Fruit fly (Drosophila melanogaster): ENCODE data around the gene aph-1.

aph-1 gene

DNA sequence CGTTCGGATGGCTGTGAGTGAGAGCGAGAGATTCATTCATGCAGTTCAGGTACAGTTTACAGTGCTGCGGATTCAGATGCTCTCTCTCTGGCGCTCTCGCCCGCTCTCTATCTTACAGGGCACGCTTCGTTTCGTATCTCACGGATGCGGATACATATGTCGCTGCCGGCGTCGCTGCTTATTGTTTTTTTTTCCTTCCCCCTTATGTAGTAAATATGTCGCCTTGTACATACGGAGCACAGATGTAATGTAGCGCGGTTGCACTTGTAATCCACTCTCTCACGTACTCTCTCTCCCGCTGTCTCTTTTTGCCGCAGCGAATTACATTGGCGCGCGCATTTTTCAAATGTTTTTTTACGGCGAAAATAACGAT lies 10.7 kb upstream of the aph-1 start:
- peak; percentile 76 for TF ChIP-seq Mnt (GFP tag; optimal IDR thresholded peaks at IDR 0.05)
- peak; percentile 93 for TF ChIP-seq cic (GFP tag; optimal IDR thresholded peaks at IDR 0.05)
- TF ChIP-seq CG1620 (GFP tag; optimal IDR thresholded peaks at IDR 0.05): no peak

DNA sequence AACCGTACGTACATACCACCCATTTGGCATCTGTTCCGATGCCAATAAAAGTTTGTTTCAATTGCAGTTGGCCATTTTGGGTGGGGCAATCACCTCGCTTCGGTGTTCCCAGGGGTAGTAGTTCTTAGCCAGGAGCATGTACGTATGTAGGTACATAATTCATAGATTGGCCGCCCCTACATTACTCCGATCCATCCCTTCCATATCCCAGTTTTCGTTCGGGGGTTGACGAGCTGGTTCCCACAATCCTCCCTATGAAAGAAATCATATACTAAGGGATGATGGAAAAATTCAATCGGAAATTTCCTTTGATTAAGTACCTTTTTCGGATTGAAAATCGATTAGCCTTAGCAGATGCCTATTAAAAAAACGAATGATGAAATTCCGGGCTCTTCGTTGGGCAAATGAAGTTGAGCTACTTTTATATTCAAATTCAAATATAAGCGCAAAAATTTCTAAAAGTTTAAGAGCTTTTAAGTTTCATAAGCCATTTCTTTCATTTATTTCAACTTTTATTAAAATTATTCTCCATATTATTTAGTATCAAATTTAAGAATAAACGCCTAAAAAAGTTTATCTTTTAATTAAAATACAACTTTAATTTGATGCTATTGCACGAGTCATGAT lies 8.0 kb upstream of the aph-1 start:
- TF ChIP-seq cic (GFP tag; optimal IDR thresholded peaks at IDR 0.05) (no peak), Hr96 (GFP tag; optimal IDR thresholded peaks at IDR 0.05) (no peak)

DNA sequence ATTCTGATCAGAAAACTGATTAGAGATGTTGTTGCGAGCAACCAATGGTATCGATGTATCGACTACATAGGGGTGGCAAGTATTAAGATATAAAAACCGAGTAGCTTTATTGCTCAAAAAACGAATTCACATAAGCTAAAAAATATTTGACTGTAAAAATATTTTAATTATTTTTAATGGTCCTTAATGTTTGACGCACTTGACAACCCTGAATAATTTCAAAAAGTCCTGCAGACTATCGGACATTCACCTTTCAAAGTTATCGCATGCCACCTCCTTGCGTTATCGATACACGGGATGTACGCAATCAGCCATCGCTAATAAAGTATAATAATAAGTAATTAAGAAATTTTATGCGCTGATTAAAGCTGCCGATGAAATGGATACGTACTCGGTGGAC lies 6.4 kb upstream of the aph-1 start, which contains the start of the genes HemK2, Snapin and Tnpo-SR:
Gene HemK2, minus strand, starts transcription at position 24 of the 400 bp plus-strand sequence.
Gene Snapin, minus strand, starts transcription at position 24 of the 400 bp plus-strand sequence.
Gene Tnpo-SR, plus strand, starts transcription at position 271 of the 400 bp plus-strand sequence.
- peak; percentile 96 for TF ChIP-seq CG14711 (tag; optimal IDR thresholded peaks at IDR 0.05)
- peak; percentile 79 for TF ChIP-seq tj (GFP tag; optimal IDR thresholded peaks at IDR 0.05)
- no peak for TF ChIP-seq CG5204 (GFP tag; optimal IDR thresholded peaks at IDR 0.05)
- TF ChIP-seq CG1620 (GFP tag; optimal IDR thresholded peaks at IDR 0.05): peak; percentile 95
- peak; percentile 96 for TF ChIP-seq CG7101 (tag; optimal IDR thresholded peaks at IDR 0.05)
- TF ChIP-seq bab1 (GFP tag; optimal IDR thresholded peaks at IDR 0.05): peak; percentile 97
- TF ChIP-seq Hr96 (GFP tag; optimal IDR thresholded peaks at IDR 0.05): no peak
- TF ChIP-seq Mnt (GFP tag; optimal IDR thresholded peaks at IDR 0.05): peak; percentile 93
- TF ChIP-seq CG7045 (GFP tag; optimal IDR thresholded peaks at IDR 0.05): peak; percentile 94
- peak; percentile 94 for TF ChIP-seq CG12768 (GFP tag; optimal IDR thresholded peaks at IDR 0.05)
- TF ChIP-seq ovo (GFP tag; optimal IDR thresholded peaks at IDR 0.05): peak; percentile 90
- peak; percentile 90 for TF ChIP-seq Clk (GFP tag; optimal IDR thresholded peaks at IDR 0.05)
- peak; percentile 93 for TF ChIP-seq CG11617 (GFP tag; optimal IDR thresholded peaks at IDR 0.05)
- peak; percentile 92 for TF ChIP-seq CG33017 (tag; optimal IDR thresholded peaks at IDR 0.05)
- peak; percentile 97 for TF ChIP-seq toe (GFP tag; optimal IDR thresholded peaks at IDR 0.05)
- TF ChIP-seq kay (GFP tag; ENCODE audit: borderline replicate concordance): no peak
- TF ChIP-seq cic (GFP tag; optimal IDR thresholded peaks at IDR 0.05): peak; percentile 72
- peak; percentile 91 for TF ChIP-seq Crg-1 (GFP tag; optimal IDR thresholded peaks at IDR 0.05)
- TF ChIP-seq cnc (optimal IDR thresholded peaks at IDR 0.05): no peak
- TF ChIP-seq pad (GFP tag; optimal IDR thresholded peaks at IDR 0.05): peak; percentile 84

DNA sequence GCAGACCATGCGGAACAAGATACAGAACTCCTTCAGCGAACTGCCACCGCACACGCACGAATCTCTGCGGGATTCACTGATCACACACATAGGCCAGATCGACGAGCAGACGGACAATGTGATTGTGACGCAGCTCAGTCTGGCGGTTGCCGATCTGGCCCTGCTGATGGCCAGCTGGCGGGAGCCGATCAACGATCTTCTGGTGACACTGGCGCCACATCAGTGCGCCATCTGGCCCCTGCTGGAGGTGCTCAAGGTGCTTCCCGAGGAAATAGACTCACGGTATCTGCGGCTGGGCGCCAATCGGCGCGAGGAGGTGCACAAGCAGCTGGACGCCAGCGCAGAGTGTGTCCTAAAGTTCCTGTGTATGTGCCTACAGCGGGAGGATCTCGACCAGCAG lies 5.7 kb upstream of the aph-1 start:
- TF ChIP-seq kay (GFP tag; ENCODE audit: borderline replicate concordance) (no peak), CG14711 (tag; optimal IDR thresholded peaks at IDR 0.05) (no peak), toe (GFP tag; optimal IDR thresholded peaks at IDR 0.05) (no peak), tj (GFP tag; optimal IDR thresholded peaks at IDR 0.05) (no peak), ovo (GFP tag; optimal IDR thresholded peaks at IDR 0.05) (no peak), Clk (GFP tag; optimal IDR thresholded peaks at IDR 0.05) (no peak), CG5204 (GFP tag; optimal IDR thresholded peaks at IDR 0.05) (no peak), CG7101 (tag; optimal IDR thresholded peaks at IDR 0.05) (no peak), pad (GFP tag; optimal IDR thresholded peaks at IDR 0.05) (no peak), CG12768 (GFP tag; optimal IDR thresholded peaks at IDR 0.05) (no peak), Mnt (GFP tag; optimal IDR thresholded peaks at IDR 0.05) (no peak)

DNA sequence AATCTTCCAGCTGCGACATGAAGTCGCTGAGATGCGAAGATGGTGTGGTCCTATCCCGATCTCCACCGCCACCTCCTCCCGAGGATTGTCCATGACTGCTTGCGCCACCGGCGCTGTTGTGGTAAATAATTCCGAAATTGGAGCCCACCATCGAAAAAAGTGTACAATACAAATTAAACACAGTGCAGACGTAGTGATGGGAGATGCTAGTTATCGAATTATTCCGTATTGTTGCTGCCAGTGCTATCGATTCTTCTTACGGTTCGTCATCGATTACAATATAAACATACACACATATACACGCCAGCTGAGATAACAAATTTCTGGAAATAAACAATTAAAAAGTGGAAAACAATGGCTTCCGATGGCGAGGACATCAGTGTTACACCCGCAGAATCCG lies 1.6 kb downstream of the aph-1 start, which contains the start of the genes Taf10b and Taf10:
Gene Taf10b, minus strand, starts transcription at position 219 of the 400 bp plus-strand sequence.
Gene Taf10, plus strand, starts transcription at position 264 of the 400 bp plus-strand sequence.
- TF ChIP-seq bab1 (GFP tag; optimal IDR thresholded peaks at IDR 0.05): peak; percentile 65
- no peak for TF ChIP-seq pad (GFP tag; optimal IDR thresholded peaks at IDR 0.05)
- no peak for TF ChIP-seq Mnt (GFP tag; optimal IDR thresholded peaks at IDR 0.05)
- TF ChIP-seq cic (GFP tag; optimal IDR thresholded peaks at IDR 0.05): peak; percentile 60
- TF ChIP-seq CG7101 (tag; optimal IDR thresholded peaks at IDR 0.05): no peak
- no peak for TF ChIP-seq toe (GFP tag; optimal IDR thresholded peaks at IDR 0.05)
- TF ChIP-seq CG12768 (GFP tag; optimal IDR thresholded peaks at IDR 0.05): no peak

DNA sequence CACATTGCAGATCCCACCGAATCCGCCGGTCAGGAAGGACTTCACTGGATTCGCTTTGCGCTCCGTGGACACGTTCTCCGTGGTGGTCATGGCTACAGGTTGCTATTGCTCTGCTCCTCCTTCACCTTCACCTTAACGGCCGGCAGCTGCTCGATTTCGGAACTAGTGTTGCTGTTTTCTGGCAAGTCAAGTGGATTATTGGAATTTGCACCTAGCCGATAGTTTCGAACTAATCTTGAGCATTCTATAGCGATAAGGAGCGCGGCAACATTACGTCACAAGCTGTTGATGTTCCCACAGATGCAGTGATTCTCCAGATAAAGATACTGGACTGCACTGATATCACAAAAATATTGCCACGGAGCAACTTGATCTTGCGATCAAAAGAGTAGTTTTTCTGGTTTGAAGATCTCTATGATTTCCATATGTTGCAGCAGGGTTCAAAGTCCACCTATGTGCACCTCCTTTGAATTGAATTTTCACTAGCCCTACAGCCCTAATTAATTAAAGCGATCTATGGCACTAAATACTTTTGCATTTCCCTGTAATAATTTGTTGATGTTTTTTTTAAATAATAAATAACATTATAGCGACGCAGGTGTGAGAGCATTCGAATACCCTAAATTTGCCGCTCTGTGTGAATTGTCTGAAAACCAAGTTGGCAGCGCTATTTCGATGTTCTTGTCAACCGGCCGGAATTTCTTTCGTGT lies 3.6 kb downstream of the aph-1 start, which contains the start of the genes colt and HINT1:
Gene colt, minus strand, starts transcription at position 594 of the 710 bp plus-strand sequence.
Gene HINT1, plus strand, starts transcription at position 660 of the 710 bp plus-strand sequence.
- no peak for TF ChIP-seq Crg-1 (GFP tag; optimal IDR thresholded peaks at IDR 0.05)
- TF ChIP-seq CG33017 (tag; optimal IDR thresholded peaks at IDR 0.05): peak; percentile 27
- TF ChIP-seq bab1 (GFP tag; optimal IDR thresholded peaks at IDR 0.05): peak; percentile 10
- peak; percentile 56 for TF ChIP-seq Clk (GFP tag; optimal IDR thresholded peaks at IDR 0.05)
- TF ChIP-seq kay (GFP tag; ENCODE audit: borderline replicate concordance): no peak
- TF ChIP-seq toe (GFP tag; optimal IDR thresholded peaks at IDR 0.05): peak; percentile 83
- peak; percentile 77 for TF ChIP-seq CG11617 (GFP tag; optimal IDR thresholded peaks at IDR 0.05)
- TF ChIP-seq CG7101 (tag; optimal IDR thresholded peaks at IDR 0.05): peak; percentile 40
- TF ChIP-seq CG5204 (GFP tag; optimal IDR thresholded peaks at IDR 0.05): no peak
- peak; percentile 92 for TF ChIP-seq CG12768 (GFP tag; optimal IDR thresholded peaks at IDR 0.05)
- peak; percentile 50 for TF ChIP-seq Mnt (GFP tag; optimal IDR thresholded peaks at IDR 0.05)
- peak; percentile 23 for TF ChIP-seq CG1620 (GFP tag; optimal IDR thresholded peaks at IDR 0.05)
- peak; percentile 61 for TF ChIP-seq tj (GFP tag; optimal IDR thresholded peaks at IDR 0.05)
- peak; percentile 52 for TF ChIP-seq CG14711 (tag; optimal IDR thresholded peaks at IDR 0.05)
- TF ChIP-seq cic (GFP tag; optimal IDR thresholded peaks at IDR 0.05): peak; percentile 59
- no peak for TF ChIP-seq cnc (optimal IDR thresholded peaks at IDR 0.05)
- peak; percentile 20 for TF ChIP-seq ovo (GFP tag; optimal IDR thresholded peaks at IDR 0.05)
- peak; percentile 76 for TF ChIP-seq Hr96 (GFP tag; optimal IDR thresholded peaks at IDR 0.05)
- TF ChIP-seq CG7045 (GFP tag; optimal IDR thresholded peaks at IDR 0.05): peak; percentile 56
- peak; percentile 15 for TF ChIP-seq pad (GFP tag; optimal IDR thresholded peaks at IDR 0.05)

Data from whole organism, adult.